Worm (Caenorhabditis elegans) whole organism, L1 larva: ENCODE data around the gene C35D10.7.

Source experiments
- C16A3.4 ChIP-seq: fragments of 150-350 bp; optimal IDR thresholded peaks from 2 replicates; lab custom pipeline; 2014; ENCODE audit warnings: missing biosample characterization, missing genetic modification characterization
- F16B12.6 ChIP-seq: fragments of 150-350 bp; optimal IDR thresholded peaks from 2 replicates; lab custom pipeline; 2014; ENCODE audit warnings: missing biosample characterization, missing genetic modification characterization
- ceh-82 ChIP-seq, 3 experiments: fragments of 150-350 bp in 1 of 3; sonication (generic microtip) in 2 of 3; optimal IDR thresholded peaks; 2 replicates each; lab custom pipeline; 2014 to 2017; ENCODE audit warnings: missing biosample characterization in 3 of 3, missing genetic modification characterization in 3 of 3
- ceh-90 ChIP-seq: sonication (generic microtip); optimal IDR thresholded peaks from 2 replicates; lab custom pipeline; 2016; ENCODE audit warnings: missing genetic modification characterization, missing compliant biosample characterization
- dpl-1 ChIP-seq, 3 experiments: fragments of 150-350 bp in 2 of 3; sonication (generic microtip) in 1 of 3; optimal IDR thresholded peaks; 2 replicates each; lab custom pipeline; 2014 to 2017; ENCODE audit warnings: missing biosample characterization in 3 of 3, missing genetic modification characterization in 3 of 3, missing genetic modification reagents in 3 of 3
- dsc-1 ChIP-seq: sonication (generic microtip); optimal IDR thresholded peaks from 2 replicates; lab custom pipeline; 2016; ENCODE audit warnings: mild to moderate bottlenecking, missing genetic modification characterization, missing compliant biosample characterization
- efl-1 ChIP-seq, 4 experiments: fragments of 150-350 bp; optimal IDR thresholded peaks in 3 of 4; peaks in 1 of 4; 1 replicate in 1 of 4; 2 replicates in 3 of 4; lab custom pipeline; 2014; ENCODE audit warnings: missing biosample characterization in 2 of 4, missing genetic modification characterization in 2 of 4, missing genetic modification reagents in 2 of 4
- efl-3 ChIP-seq: fragments of 200-800 bp; sonication (Bioruptor generic); optimal IDR thresholded peaks from 2 replicates; lab custom pipeline; 2018; ENCODE audit warnings: mild to moderate bottlenecking, missing genetic modification characterization, missing compliant biosample characterization
- ets-5 ChIP-seq: fragments of 200-800 bp; sonication (Bioruptor generic); IDR thresholded peaks from 2 replicates; pipeline ENCODE4 v1.3.6; 2022; ENCODE audit warnings: missing genetic modification characterization, missing compliant biosample characterization
- fkh-10 ChIP-seq: sonication (generic microtip); optimal IDR thresholded peaks from 2 replicates; lab custom pipeline; 2017; ENCODE audit warnings: missing biosample characterization, missing genetic modification reagents, missing genetic modification characterization
- fkh-8 ChIP-seq: sonication (generic microtip); optimal IDR thresholded peaks from 2 replicates; lab custom pipeline; 2016; ENCODE audit warnings: mild to moderate bottlenecking, missing genetic modification characterization, missing compliant biosample characterization
- fos-1 ChIP-seq: fragments of 150-350 bp; optimal IDR thresholded peaks from 2 replicates; lab custom pipeline; 2014; ENCODE audit warnings: missing biosample characterization, missing genetic modification characterization
- hlh-17 ChIP-seq: fragments of 200-800 bp; sonication (Bioruptor generic); optimal IDR thresholded peaks from 2 replicates; lab custom pipeline; 2018; ENCODE audit warnings: missing genetic modification characterization, mild to moderate bottlenecking, missing compliant biosample characterization, moderate library complexity, borderline replicate concordance
- hlh-4 ChIP-seq: sonication (generic microtip); optimal IDR thresholded peaks from 2 replicates; lab custom pipeline; 2016; ENCODE audit warnings: mild to moderate bottlenecking, missing genetic modification characterization, missing compliant biosample characterization
- irx-1 ChIP-seq: sonication (generic microtip); optimal IDR thresholded peaks from 2 replicates; lab custom pipeline; 2016; ENCODE audit warnings: missing genetic modification characterization, missing compliant biosample characterization
- isw-1 ChIP-seq: fragments of 200-800 bp; sonication (Bioruptor generic); IDR thresholded peaks from 2 replicates; pipeline ENCODE4 v1.3.6; 2022; ENCODE audit warnings: missing genetic modification characterization, missing compliant biosample characterization
- lin-15B ChIP-seq: fragments of 150-350 bp; sonication (generic microtip); optimal IDR thresholded peaks from 3 replicates; lab custom pipeline; 2014; ENCODE audit warnings: missing biosample characterization, missing genetic modification characterization
- lir-3 ChIP-seq: sonication (generic microtip); optimal IDR thresholded peaks from 2 replicates; lab custom pipeline; 2016; ENCODE audit warnings: mild to moderate bottlenecking, missing genetic modification characterization, moderate library complexity, missing compliant biosample characterization; ENCODE audit not compliant: poor library complexity
- lsy-2 ChIP-seq, 2 experiments: fragments of 150-350 bp; optimal IDR thresholded peaks; 2 replicates each; lab custom pipeline; 2014; ENCODE audit warnings: missing biosample characterization in 2 of 2, missing genetic modification characterization in 2 of 2
- nhr-19 ChIP-seq: fragments of 200-800 bp; sonication (Bioruptor generic); conservative IDR thresholded peaks from 2 replicates; pipeline ENCODE4 v1.3.6; 2022; ENCODE audit warnings: missing genetic modification characterization, missing compliant biosample characterization
- nhr-20 ChIP-seq: sonication (generic microtip); optimal IDR thresholded peaks from 2 replicates; lab custom pipeline; 2016; ENCODE audit warnings: mild to moderate bottlenecking, missing genetic modification characterization, missing compliant biosample characterization
- nhr-28 ChIP-seq: fragments of 150-350 bp; optimal IDR thresholded peaks from 2 replicates; lab custom pipeline; 2014; ENCODE audit warnings: missing biosample characterization, missing genetic modification characterization
- nhr-47 ChIP-seq: sonication (generic microtip); optimal IDR thresholded peaks from 2 replicates; lab custom pipeline; 2016; ENCODE audit warnings: mild to moderate bottlenecking, missing genetic modification characterization, moderate library complexity, missing compliant biosample characterization
- nhr-71 ChIP-seq: sonication (generic microtip); optimal IDR thresholded peaks from 2 replicates; lab custom pipeline; 2016; ENCODE audit warnings: mild to moderate bottlenecking, missing genetic modification characterization, moderate library complexity, missing compliant biosample characterization
- nhr-90 ChIP-seq: sonication (generic microtip); optimal IDR thresholded peaks from 2 replicates; lab custom pipeline; 2016; ENCODE audit warnings: mild to moderate bottlenecking, missing genetic modification characterization, missing compliant biosample characterization; ENCODE audit not compliant: poor library complexity
- pag-3 ChIP-seq: sonication (generic microtip); optimal IDR thresholded peaks from 2 replicates; lab custom pipeline; 2017; ENCODE audit warnings: missing genetic modification characterization, mild to moderate bottlenecking, missing compliant biosample characterization, antibody characterized with exemption, borderline replicate concordance; ENCODE audit not compliant: insufficient read depth
- pax-3 ChIP-seq: fragments of 200-800 bp; sonication (Bioruptor generic); optimal IDR thresholded peaks from 2 replicates; lab custom pipeline; 2018; ENCODE audit warnings: mild to moderate bottlenecking, missing genetic modification characterization, moderate library complexity, missing compliant biosample characterization
- rnt-1 ChIP-seq: sonication (generic microtip); optimal IDR thresholded peaks from 2 replicates; lab custom pipeline; 2016; ENCODE audit warnings: mild to moderate bottlenecking, missing genetic modification characterization, moderate library complexity, missing compliant biosample characterization
- snu-23 ChIP-seq: sonication (generic microtip); optimal IDR thresholded peaks from 2 replicates; lab custom pipeline; 2016; ENCODE audit warnings: missing genetic modification characterization, missing compliant biosample characterization
- tbx-2 ChIP-seq: sonication (generic microtip); optimal IDR thresholded peaks from 2 replicates; lab custom pipeline; 2016; ENCODE audit warnings: missing genetic modification characterization, missing compliant biosample characterization
- unc-62 ChIP-seq: fragments of 150-350 bp; optimal IDR thresholded peaks from 2 replicates; lab custom pipeline; 2014; ENCODE audit warnings: missing biosample characterization, missing genetic modification reagents, missing genetic modification characterization
- xbp-1 ChIP-seq: sonication (generic microtip); optimal IDR thresholded peaks from 2 replicates; lab custom pipeline; 2016; ENCODE audit warnings: missing genetic modification characterization, missing compliant biosample characterization
- zag-1 ChIP-seq: fragments of 150-350 bp; optimal IDR thresholded peaks from 2 replicates; lab custom pipeline; 2014; ENCODE audit warnings: missing biosample characterization, missing genetic modification characterization
- ztf-11 ChIP-seq, 2 experiments: sonication (generic microtip); optimal IDR thresholded peaks; 2 replicates each; lab custom pipeline; 2016 to 2017; ENCODE audit warnings: missing genetic modification characterization in 2 of 2, missing biosample characterization in 1 of 2, missing compliant biosample characterization in 1 of 2

C35D10.7 gene

DNA sequence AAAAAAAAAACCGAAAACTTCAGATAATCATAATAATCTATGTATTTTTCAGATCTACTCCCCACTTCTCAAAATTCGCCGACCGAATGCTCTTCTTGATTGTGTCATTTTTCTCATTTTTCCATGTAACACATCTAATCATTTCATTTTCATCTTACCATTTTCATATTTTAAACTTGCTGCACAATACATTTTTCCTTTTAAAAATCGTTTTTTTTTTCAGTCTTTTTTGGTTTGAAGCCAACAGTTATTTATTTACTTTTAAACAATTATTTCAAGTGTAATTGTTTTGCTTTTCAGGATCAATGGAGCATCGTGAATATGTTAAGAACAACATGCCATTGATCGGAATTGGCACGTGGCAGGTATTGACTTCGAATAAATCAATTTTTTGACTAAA is 3.0 kb downstream of the C35D10.7 start, which contains the start of gene C35D10.6:
Gene C35D10.6 (plus strand): TSS at position 301 of the 400 bp plus-strand sequence.
- TF ChIP-seq C16A3.4 (tag; lab: Kevin White, UChicago): no peak
- no peak for TF ChIP-seq efl-1 (optimal IDR thresholded peaks at IDR 0.05; lab: Kevin White, UChicago)
- TF ChIP-seq efl-1 (GFP tag; optimal IDR thresholded peaks at IDR 0.05 in 1 of 2; lab: Kevin White, UChicago): peak in 1 of 2 experiments; percentile 76
- TF ChIP-seq efl-3 (GFP tag; lab: Kevin White, UChicago): no peak
- no peak for TF ChIP-seq zag-1
- TF ChIP-seq xbp-1 (tag; lab: Kevin White, UChicago): no peak
- TF ChIP-seq, all 84 proteins: peak for 1

- TF ChIP-seq nhr-71 (tag; lab: Kevin White, UChicago) (peak; percentile 34), nhr-19 (GFP tag; lab: Robert Waterston, UW) (no peak), unc-62 (GFP tag; lab: Kevin White, UChicago) (no peak), ztf-11 (tag; optimal IDR thresholded peaks at IDR 0.05; lab: Kevin White, UChicago) (peak in 1 of 2 experiments; percentile 39), ceh-90 (tag; lab: Kevin White, UChicago) (peak; percentile 81), irx-1 (tag; lab: Kevin White, UChicago) (peak; percentile 33), pag-3 (tag; lab: Kevin White, UChicago) (no peak), nhr-90 (tag; lab: Kevin White, UChicago) (peak; percentile 48), ets-5 (GFP tag; lab: Robert Waterston, UW) (no peak), efl-1 (optimal IDR thresholded peaks at IDR 0.05; lab: Kevin White, UChicago) (no peak), efl-1 (GFP tag; optimal IDR thresholded peaks at IDR 0.05 in 1 of 2; lab: Kevin White, UChicago) (peak in 1 of 2 experiments; percentile 27), lsy-2 (tag; optimal IDR thresholded peaks at IDR 0.05; lab: Kevin White, UChicago) (peak in 1 of 2 experiments; percentile 35), rnt-1 (tag; lab: Kevin White, UChicago) (peak; percentile 8), tbx-2 (tag; lab: Kevin White, UChicago) (peak; percentile 20), ceh-82 (tag; optimal IDR thresholded peaks at IDR 0.05; lab: Kevin White, UChicago) (no peak), nhr-20 (tag; lab: Kevin White, UChicago) (peak; percentile 12), dsc-1 (peak; percentile 7), dpl-1 (GFP tag; optimal IDR thresholded peaks at IDR 0.05; lab: Kevin White, UChicago) (peak in 2 of 3 experiments; percentile 4 to 17), nhr-47 (peak; percentile 42), lir-3 (peak; percentile 62), snu-23 (GFP tag; lab: Kevin White, UChicago) (peak; percentile 4), isw-1 (GFP tag; lab: Robert Waterston, UW) (no peak), nhr-28 (tag; lab: Kevin White, UChicago) (no peak)
- TF ChIP-seq, all 84 proteins: peak for 15
Measured at ce11 chrIII:4861744-4862401, 5.9 kb downstream of the C35D10.7 start, which contains the start of the genes C35D10.10 and C35D10.5. C35D10.10 (minus strand) TSS chrIII:4861794. C35D10.5 (plus strand) TSS chrIII:4862351.

- TF ChIP-seq lir-3 (no peak), fos-1 (tag; lab: Kevin White, UChicago) (no peak), fkh-10 (GFP tag; lab: Kevin White, UChicago) (no peak), fkh-8 (tag; lab: Kevin White, UChicago) (no peak), lsy-2 (tag; optimal IDR thresholded peaks at IDR 0.05; lab: Kevin White, UChicago) (no peak), rnt-1 (tag; lab: Kevin White, UChicago) (no peak), dsc-1 (no peak), hlh-4 (tag; lab: Kevin White, UChicago) (no peak), hlh-17 (no peak), pax-3 (tag; lab: Kevin White, UChicago) (no peak), lin-15B (tag; lab: Kevin White, UChicago) (no peak), nhr-20 (tag; lab: Kevin White, UChicago) (no peak), nhr-47 (no peak), ztf-11 (tag; optimal IDR thresholded peaks at IDR 0.05; lab: Kevin White, UChicago) (no peak), F16B12.6 (no peak)
Measured at ce11 chrIII:4863127-4863526, 7.1 kb downstream of the C35D10.7 start, which contains the start of gene coq-8. coq-8 (plus strand) TSS chrIII:4863427.
